Fruit fly (Drosophila melanogaster) whole organism, wandering third instar larva: ENCODE data around the gene gl.

Experiments
- Abd-B ChIP-seq: fragments of >200 bp; optimal IDR thresholded peaks from 2 replicates; lab custom pipeline; 2017; ENCODE audit warnings: missing biosample characterization, missing genetic modification characterization
- CG9705 ChIP-seq: fragments of 200-800 bp; sonication (Bioruptor generic); optimal IDR thresholded peaks from 2 replicates; lab custom pipeline; 2018; ENCODE audit warnings: missing biosample characterization, mild to moderate bottlenecking, missing genetic modification characterization
- CrebA ChIP-seq: fragments of 200-800 bp; sonication (Bioruptor generic); optimal IDR thresholded peaks from 2 replicates; lab custom pipeline; 2016; ENCODE audit warnings: missing biosample characterization, mild to moderate bottlenecking, missing genetic modification characterization, borderline replicate concordance
- Dif ChIP-seq: fragments of 200-275, 200-300 bp; sonication (Bioruptor generic); optimal IDR thresholded peaks from 2 replicates; lab custom pipeline; 2018; ENCODE audit warnings: missing biosample characterization, missing genetic modification characterization; ENCODE audit not compliant: partially characterized antibody
- GATAd ChIP-seq: sonication (Bioruptor generic); optimal IDR thresholded peaks from 2 replicates; lab custom pipeline; 2016; ENCODE audit warnings: missing biosample characterization, missing genetic modification characterization
- Hnf4 ChIP-seq: fragments of 200-800 bp; sonication (Bioruptor generic); optimal IDR thresholded peaks from 2 replicates; lab custom pipeline; 2016; ENCODE audit warnings: missing biosample characterization, mild to moderate bottlenecking, missing genetic modification characterization
- Hr78 ChIP-seq: fragments of >200 bp; optimal IDR thresholded peaks from 2 replicates; lab custom pipeline; 2017; ENCODE audit warnings: missing biosample characterization, missing genetic modification characterization
- lola ChIP-seq: fragments of >200 bp; optimal IDR thresholded peaks from 2 replicates; lab custom pipeline; 2017; ENCODE audit warnings: missing biosample characterization, missing genetic modification characterization
- psq ChIP-seq: fragments of 200-800 bp; sonication (Bioruptor generic); optimal IDR thresholded peaks from 3 replicates; lab custom pipeline; 2017; ENCODE audit warnings: missing biosample characterization, mild to moderate bottlenecking, missing genetic modification characterization, moderate library complexity
- usp ChIP-seq: fragments of >200 bp; optimal IDR thresholded peaks from 2 replicates; lab custom pipeline; 2017; ENCODE audit warnings: missing biosample characterization, missing genetic modification characterization

DNA sequence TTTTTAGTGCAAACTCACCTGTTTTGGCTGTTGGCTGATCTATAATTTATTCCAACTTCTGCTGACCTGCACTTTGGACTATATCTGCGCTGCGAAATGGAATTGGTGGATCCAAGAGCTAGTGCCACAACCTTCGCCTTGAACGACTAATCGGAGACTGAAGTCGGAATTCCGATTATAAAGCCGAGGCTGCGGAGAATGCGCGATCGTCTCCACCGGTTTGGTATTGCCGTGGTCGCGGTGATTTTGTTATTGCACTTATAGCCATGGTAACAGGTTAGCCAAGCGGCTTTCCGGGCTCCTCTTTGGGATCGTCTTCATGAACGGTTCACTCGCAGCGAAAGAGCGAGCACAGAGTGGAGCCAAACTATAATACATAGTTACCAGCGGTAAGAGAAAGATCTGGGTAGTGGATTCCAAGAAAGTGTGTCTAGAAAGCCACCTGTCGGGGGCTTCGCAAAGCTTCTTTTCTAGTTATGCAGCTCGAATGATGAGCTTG, 8.5 kb upstream of the gl start, which contains the start of gene CG7675:
- TF ChIP-seq Abd-B (GFP tag; lab: Kevin White, UChicago) (no peak), psq (GFP tag; lab: Kevin White, UChicago) (peak; percentile 62), Dif (GFP tag; lab: Kevin White, UChicago) (peak; percentile 70), CrebA (GFP tag; lab: Kevin White, UChicago) (no peak), Hnf4 (GFP tag; lab: Kevin White, UChicago) (no peak), lola (GFP tag; lab: Kevin White, UChicago) (no peak), Hr78 (GFP tag; lab: Kevin White, UChicago) (no peak), usp (GFP tag; lab: Kevin White, UChicago) (no peak), CG9705 (no peak), GATAd (no peak)
